Worm (Caenorhabditis elegans) whole organism, L4/young adult: Measurements from ENCODE around the gene rpoa-1.

Source experiments
- dao-5 ChIP-seq: sonication (generic microtip); optimal IDR thresholded peaks from 2 replicates; lab custom pipeline; 2016; ENCODE audit warnings: missing genotype, missing genetic modification characterization, moderate library complexity, missing compliant biosample characterization
- him-1 ChIP-seq: sonication (generic microtip); optimal IDR thresholded peaks from 2 replicates; lab custom pipeline; 2016; ENCODE audit warnings: missing genotype, missing genetic modification reagents, missing genetic modification characterization, missing compliant biosample characterization

ce11 chrII:13640210-13640609, 54.4 kb downstream of the rpoa-1 start:
- TF ChIP-seq him-1 (tag; lab: Kevin White, UChicago) (no peak), dao-5 (tag; lab: Kevin White, UChicago) (no peak)
